Worm (Caenorhabditis elegans) whole organism, late embryonic: ENCODE results near the gene M03E7.3.

ENCODE experiments used
- ama-1 ChIP-seq: fragments of 150-350 bp; optimal IDR thresholded peaks from 2 replicates; lab custom pipeline; 2014
- ceh-22 ChIP-seq: sonication (generic microtip); optimal IDR thresholded peaks from 2 replicates; lab custom pipeline; 2017; ENCODE audit warnings: missing biosample characterization, missing genetic modification characterization
- ceh-31 ChIP-seq: sonication (generic microtip); optimal IDR thresholded peaks from 2 replicates; lab custom pipeline; 2016; ENCODE audit warnings: missing genetic modification characterization, missing compliant biosample characterization
- dmd-4 ChIP-seq: sonication (generic microtip); optimal IDR thresholded peaks from 2 replicates; lab custom pipeline; 2016; ENCODE audit warnings: borderline replicate concordance, missing genetic modification characterization, missing compliant biosample characterization
- elt-2 ChIP-seq: sonication (generic microtip); optimal IDR thresholded peaks from 2 replicates; lab custom pipeline; 2016; ENCODE audit warnings: missing genetic modification reagents, missing genetic modification characterization, missing compliant biosample characterization
- fax-1 ChIP-seq: sonication (generic microtip); optimal IDR thresholded peaks from 2 replicates; lab custom pipeline; 2016; ENCODE audit warnings: missing genotype, missing genetic modification characterization, missing compliant biosample characterization
- lin-11 ChIP-seq: fragments of 200-800 bp; sonication (Bioruptor generic); optimal IDR thresholded peaks from 2 replicates; lab custom pipeline; 2018; ENCODE audit warnings: mild to moderate bottlenecking, missing genetic modification characterization, missing compliant biosample characterization
- nhr-11 ChIP-seq: fragments of 150-350 bp; optimal IDR thresholded peaks from 2 replicates; lab custom pipeline; 2014; ENCODE audit warnings: missing biosample characterization, missing genetic modification characterization
- pha-2 ChIP-seq: sonication (generic microtip); optimal IDR thresholded peaks from 2 replicates; lab custom pipeline; 2017; ENCODE audit warnings: mild to moderate bottlenecking, missing genetic modification characterization, missing compliant biosample characterization
- sox-4 ChIP-seq: sonication (generic microtip); optimal IDR thresholded peaks from 2 replicates; lab custom pipeline; 2017; ENCODE audit warnings: mild to moderate bottlenecking, missing genetic modification characterization, inconsistent platforms, missing compliant biosample characterization
- tbx-2 ChIP-seq: sonication (generic microtip); optimal IDR thresholded peaks from 2 replicates; lab custom pipeline; 2016; ENCODE audit warnings: missing genetic modification characterization, missing compliant biosample characterization

- no peak for TF ChIP-seq tbx-2 (tag; lab: Kevin White, UChicago)
- TF ChIP-seq fax-1 (tag; lab: Kevin White, UChicago), result no peak
- TF ChIP-seq sox-4 (tag; lab: Kevin White, UChicago), result no peak
- no peak for TF ChIP-seq elt-2 (tag; lab: Kevin White, UChicago)
- TF ChIP-seq ceh-31 (tag; lab: Kevin White, UChicago), result no peak
- no peak for TF ChIP-seq lin-11 (tag; lab: Kevin White, UChicago)
- TF ChIP-seq nhr-11 (tag; lab: Kevin White, UChicago), result no peak
- TF ChIP-seq dmd-4, result no peak
- no peak for TF ChIP-seq ceh-22 (tag; lab: Kevin White, UChicago)
- no peak for TF ChIP-seq ama-1
- no peak for TF ChIP-seq pha-2 (tag; lab: Kevin White, UChicago)
These were observed 27.8 kb upstream of the M03E7.3 start for ce11 chrV:5587042-5587441.
